Worm (Caenorhabditis elegans) whole organism, late embryonic: ENCODE data around the gene srv-10.

Source experiments
- ceh-18 ChIP-seq: sonication (generic microtip); optimal IDR thresholded peaks from 2 replicates; lab custom pipeline; 2016; ENCODE audit warnings: missing genetic modification characterization, missing compliant biosample characterization
- unc-55 ChIP-seq: sonication (generic microtip); optimal IDR thresholded peaks from 2 replicates; lab custom pipeline; 2017; ENCODE audit warnings: missing biosample characterization, missing genetic modification reagents, missing genetic modification characterization

srv-10 gene

DNA sequence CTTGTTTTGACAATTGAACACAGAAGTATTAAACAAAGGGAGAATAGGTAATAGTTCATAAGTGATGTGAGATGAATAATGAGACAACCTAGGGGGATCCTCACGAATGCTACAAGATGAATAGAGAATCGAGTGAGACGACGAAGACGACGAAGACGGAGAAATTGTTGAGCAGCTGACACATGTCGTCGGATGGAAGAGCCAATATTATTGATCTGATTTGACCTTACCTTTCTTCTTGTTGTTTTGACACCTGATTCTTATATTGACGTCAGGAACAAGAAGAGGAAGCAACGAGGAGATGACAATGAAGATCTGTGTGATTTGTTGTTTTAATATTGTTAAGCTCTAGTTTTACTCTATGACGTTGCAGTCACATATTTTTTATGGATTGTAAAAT lies 49.8 kb downstream of the srv-10 start, which contains the start of gene T10G3.1:
TSS of gene T10G3.1 (minus strand) at position 213 of the 400 bp plus-strand sequence.
- peak; percentile 76 for TF ChIP-seq unc-55 (GFP tag; lab: Kevin White, UChicago)
- TF ChIP-seq ceh-18: no peak
